Worm (Caenorhabditis elegans) whole organism, L1 larva: ENCODE data around the gene C04E6.7.

Experiments
- C04F5.9 ChIP-seq: sonication (generic microtip); optimal IDR thresholded peaks from 2 replicates; lab custom pipeline; 2016; ENCODE audit warnings: missing genetic modification characterization, missing compliant biosample characterization
- C16A3.4 ChIP-seq: fragments of 150-350 bp; optimal IDR thresholded peaks from 2 replicates; lab custom pipeline; 2014; ENCODE audit warnings: missing biosample characterization, missing genetic modification characterization
- F16B12.6 ChIP-seq: fragments of 150-350 bp; optimal IDR thresholded peaks from 2 replicates; lab custom pipeline; 2014; ENCODE audit warnings: missing biosample characterization, missing genetic modification characterization
- alr-1 ChIP-seq: fragments of 200-800 bp; sonication (Bioruptor generic); optimal IDR thresholded peaks from 2 replicates; lab custom pipeline; 2018; ENCODE audit warnings: borderline replicate concordance, mild to moderate bottlenecking, missing genetic modification characterization, missing compliant biosample characterization
- aly-2 ChIP-seq: fragments of 150-350 bp; optimal IDR thresholded peaks from 2 replicates; lab custom pipeline; 2014; ENCODE audit warnings: missing biosample characterization, missing genetic modification characterization
- ama-1 ChIP-seq: fragments of 150-350 bp; optimal IDR thresholded peaks from 2 replicates; lab custom pipeline; 2014
- blmp-1 ChIP-seq: fragments of 150-350 bp; optimal IDR thresholded peaks from 2 replicates; lab custom pipeline; 2014; ENCODE audit warnings: missing biosample characterization, missing genetic modification characterization
- ceh-8 ChIP-seq: fragments of 200-800 bp; sonication (Bioruptor generic); optimal IDR thresholded peaks from 2 replicates; lab custom pipeline; 2018; ENCODE audit warnings: mild to moderate bottlenecking, missing genetic modification characterization, moderate library complexity, missing compliant biosample characterization
- ceh-88 ChIP-seq: fragments of 200-800 bp; sonication (Bioruptor generic); IDR thresholded peaks from 2 replicates; pipeline ENCODE4 v1.3.6; 2022; ENCODE audit warnings: missing genetic modification characterization, missing compliant biosample characterization
- ces-1 ChIP-seq: fragments of 150-350 bp; optimal IDR thresholded peaks from 2 replicates; lab custom pipeline; 2014; ENCODE audit warnings: missing biosample characterization, missing genetic modification reagents, missing genetic modification characterization
- dpl-1 ChIP-seq, 3 experiments: fragments of 150-350 bp in 2 of 3; sonication (generic microtip) in 1 of 3; optimal IDR thresholded peaks; 2 replicates each; lab custom pipeline; 2014 to 2017; ENCODE audit warnings: missing biosample characterization in 3 of 3, missing genetic modification characterization in 3 of 3, missing genetic modification reagents in 3 of 3
- dsc-1 ChIP-seq: sonication (generic microtip); optimal IDR thresholded peaks from 2 replicates; lab custom pipeline; 2016; ENCODE audit warnings: mild to moderate bottlenecking, missing genetic modification characterization, missing compliant biosample characterization
- efl-1 ChIP-seq, 4 experiments: fragments of 150-350 bp; optimal IDR thresholded peaks in 3 of 4; peaks in 1 of 4; 1 replicate in 1 of 4; 2 replicates in 3 of 4; lab custom pipeline; 2014; ENCODE audit warnings: missing biosample characterization in 2 of 4, missing genetic modification characterization in 2 of 4, missing genetic modification reagents in 2 of 4
- elt-2 ChIP-seq: sonication (generic microtip); optimal IDR thresholded peaks from 2 replicates; lab custom pipeline; 2016; ENCODE audit warnings: missing genetic modification characterization, mild to moderate bottlenecking, inconsistent platforms, missing compliant biosample characterization, missing genetic modification reagents
- fkh-8 ChIP-seq: sonication (generic microtip); optimal IDR thresholded peaks from 2 replicates; lab custom pipeline; 2016; ENCODE audit warnings: mild to moderate bottlenecking, missing genetic modification characterization, missing compliant biosample characterization
- grh-1 ChIP-seq: fragments of 200-800 bp; sonication (Bioruptor generic); IDR thresholded peaks from 2 replicates; pipeline ENCODE4 v1.3.6; 2022; ENCODE audit warnings: missing genetic modification reagents, missing genetic modification characterization, missing compliant biosample characterization
- hlh-4 ChIP-seq: sonication (generic microtip); optimal IDR thresholded peaks from 2 replicates; lab custom pipeline; 2016; ENCODE audit warnings: mild to moderate bottlenecking, missing genetic modification characterization, missing compliant biosample characterization
- hpl-2 ChIP-seq: fragments of 150-350 bp; optimal IDR thresholded peaks from 2 replicates; lab custom pipeline; 2014; ENCODE audit warnings: missing biosample characterization, missing genetic modification reagents, missing genetic modification characterization
- lin-13 ChIP-seq: fragments of 150-350 bp; optimal IDR thresholded peaks from 2 replicates; lab custom pipeline; 2014; ENCODE audit warnings: missing biosample characterization, missing genetic modification reagents, missing genetic modification characterization
- lin-35 ChIP-seq, 2 experiments: fragments of 150-350 bp; optimal IDR thresholded peaks; 2 replicates each; lab custom pipeline; 2014; ENCODE audit warnings: missing biosample characterization in 2 of 2, missing genetic modification characterization in 2 of 2, missing genetic modification reagents in 2 of 2
- lin-39 ChIP-seq: fragments of 150-350 bp; optimal IDR thresholded peaks from 2 replicates; lab custom pipeline; 2014; ENCODE audit warnings: missing biosample characterization, missing genetic modification reagents, missing genetic modification characterization
- lir-3 ChIP-seq: sonication (generic microtip); optimal IDR thresholded peaks from 2 replicates; lab custom pipeline; 2016; ENCODE audit warnings: mild to moderate bottlenecking, missing genetic modification characterization, moderate library complexity, missing compliant biosample characterization; ENCODE audit not compliant: poor library complexity
- lsy-2 ChIP-seq, 2 experiments: fragments of 150-350 bp; optimal IDR thresholded peaks; 2 replicates each; lab custom pipeline; 2014; ENCODE audit warnings: missing biosample characterization in 2 of 2, missing genetic modification characterization in 2 of 2
- mab-9 ChIP-seq: fragments of 200-800 bp; sonication (Bioruptor generic); IDR thresholded peaks from 2 replicates; pipeline ENCODE4 v1.3.6; 2022; ENCODE audit warnings: missing genetic modification reagents, missing genetic modification characterization, missing compliant biosample characterization
- mdl-1 ChIP-seq, 2 experiments: fragments of 150-350 bp; optimal IDR thresholded peaks; 2 replicates each; lab custom pipeline; 2014 to 2017; ENCODE audit warnings: missing biosample characterization in 2 of 2, missing genetic modification characterization in 2 of 2, inconsistent platforms in 1 of 2
- mep-1 ChIP-seq: fragments of 150-350 bp; optimal IDR thresholded peaks from 2 replicates; lab custom pipeline; 2014; ENCODE audit warnings: missing biosample characterization, missing genetic modification characterization
- nhr-11 ChIP-seq: fragments of 150-350 bp; optimal IDR thresholded peaks from 2 replicates; lab custom pipeline; 2014; ENCODE audit warnings: missing biosample characterization, missing genetic modification characterization
- nhr-12 ChIP-seq: sonication (generic microtip); optimal IDR thresholded peaks from 2 replicates; lab custom pipeline; 2017; ENCODE audit warnings: missing biosample characterization, missing genetic modification characterization
- nhr-19 ChIP-seq: fragments of 200-800 bp; sonication (Bioruptor generic); conservative IDR thresholded peaks from 2 replicates; pipeline ENCODE4 v1.3.6; 2022; ENCODE audit warnings: missing genetic modification characterization, missing compliant biosample characterization
- nhr-20 ChIP-seq: sonication (generic microtip); optimal IDR thresholded peaks from 2 replicates; lab custom pipeline; 2016; ENCODE audit warnings: mild to moderate bottlenecking, missing genetic modification characterization, missing compliant biosample characterization
- nhr-47 ChIP-seq: sonication (generic microtip); optimal IDR thresholded peaks from 2 replicates; lab custom pipeline; 2016; ENCODE audit warnings: mild to moderate bottlenecking, missing genetic modification characterization, moderate library complexity, missing compliant biosample characterization
- nhr-71 ChIP-seq: sonication (generic microtip); optimal IDR thresholded peaks from 2 replicates; lab custom pipeline; 2016; ENCODE audit warnings: mild to moderate bottlenecking, missing genetic modification characterization, moderate library complexity, missing compliant biosample characterization
- nhr-76 ChIP-seq: sonication (generic microtip); optimal IDR thresholded peaks from 2 replicates; lab custom pipeline; 2017; ENCODE audit warnings: missing biosample characterization, missing genetic modification characterization
- nhr-85 ChIP-seq: sonication (generic microtip); peaks from one replicate; lab custom pipeline; 2016; ENCODE audit warnings: missing genetic modification characterization, inconsistent platforms, missing compliant biosample characterization
- pag-3 ChIP-seq: sonication (generic microtip); optimal IDR thresholded peaks from 2 replicates; lab custom pipeline; 2017; ENCODE audit warnings: missing genetic modification characterization, mild to moderate bottlenecking, missing compliant biosample characterization, antibody characterized with exemption, borderline replicate concordance; ENCODE audit not compliant: insufficient read depth
- pax-3 ChIP-seq: fragments of 200-800 bp; sonication (Bioruptor generic); optimal IDR thresholded peaks from 2 replicates; lab custom pipeline; 2018; ENCODE audit warnings: mild to moderate bottlenecking, missing genetic modification characterization, moderate library complexity, missing compliant biosample characterization
- rnt-1 ChIP-seq: sonication (generic microtip); optimal IDR thresholded peaks from 2 replicates; lab custom pipeline; 2016; ENCODE audit warnings: mild to moderate bottlenecking, missing genetic modification characterization, moderate library complexity, missing compliant biosample characterization
- skn-1 ChIP-seq: fragments of 150-350 bp; optimal IDR thresholded peaks from 2 replicates; lab custom pipeline; 2014; ENCODE audit warnings: missing biosample characterization, missing genetic modification characterization
- snpc-4 ChIP-seq: fragments of 150-350 bp; optimal IDR thresholded peaks from 2 replicates; lab custom pipeline; 2014; ENCODE audit warnings: missing biosample characterization, missing genetic modification characterization
- snu-23 ChIP-seq: sonication (generic microtip); optimal IDR thresholded peaks from 2 replicates; lab custom pipeline; 2016; ENCODE audit warnings: missing genetic modification characterization, missing compliant biosample characterization
- sptf-1 ChIP-seq: fragments of 150-350 bp; optimal IDR thresholded peaks from 2 replicates; lab custom pipeline; 2014; ENCODE audit warnings: missing biosample characterization, missing genetic modification characterization
- sup-37 ChIP-seq: fragments of 200-800 bp; sonication (Bioruptor generic); optimal IDR thresholded peaks from 2 replicates; lab custom pipeline; 2018; ENCODE audit warnings: mild to moderate bottlenecking, missing genetic modification characterization, missing compliant biosample characterization
- swsn-7 ChIP-seq: sonication (generic microtip); optimal IDR thresholded peaks from 2 replicates; lab custom pipeline; 2016; ENCODE audit warnings: missing genetic modification characterization, missing compliant biosample characterization
- tbx-2 ChIP-seq: sonication (generic microtip); optimal IDR thresholded peaks from 2 replicates; lab custom pipeline; 2016; ENCODE audit warnings: missing genetic modification characterization, missing compliant biosample characterization
- unc-130 ChIP-seq: fragments of 150-350 bp; optimal IDR thresholded peaks from 2 replicates; lab custom pipeline; 2017; ENCODE audit warnings: missing biosample characterization, missing genetic modification characterization, inconsistent platforms
- unc-62 ChIP-seq: fragments of 150-350 bp; optimal IDR thresholded peaks from 2 replicates; lab custom pipeline; 2014; ENCODE audit warnings: missing biosample characterization, missing genetic modification reagents, missing genetic modification characterization
- unc-86 ChIP-seq: sonication (generic microtip); optimal IDR thresholded peaks from 2 replicates; lab custom pipeline; 2016; ENCODE audit warnings: missing genetic modification characterization, missing compliant biosample characterization
- vab-15 ChIP-seq: sonication (generic microtip); optimal IDR thresholded peaks from 2 replicates; lab custom pipeline; 2017; ENCODE audit warnings: missing genotype, mild to moderate bottlenecking, missing genetic modification characterization, missing compliant biosample characterization
- xbp-1 ChIP-seq: sonication (generic microtip); optimal IDR thresholded peaks from 2 replicates; lab custom pipeline; 2016; ENCODE audit warnings: missing genetic modification characterization, missing compliant biosample characterization
- zip-4 ChIP-seq: fragments of 200-800 bp; sonication (Bioruptor generic); optimal IDR thresholded peaks from 2 replicates; lab custom pipeline; 2018; ENCODE audit warnings: mild to moderate bottlenecking, missing genetic modification characterization, moderate library complexity, missing compliant biosample characterization
- ztf-11 ChIP-seq, 2 experiments: sonication (generic microtip); optimal IDR thresholded peaks; 2 replicates each; lab custom pipeline; 2016 to 2017; ENCODE audit warnings: missing genetic modification characterization in 2 of 2, missing biosample characterization in 1 of 2, missing compliant biosample characterization in 1 of 2
- ztf-4 ChIP-seq: fragments of 150-350 bp; optimal IDR thresholded peaks from 2 replicates; lab custom pipeline; 2014; ENCODE audit warnings: missing biosample characterization, missing genetic modification characterization

The C04E6.7 gene

DNA sequence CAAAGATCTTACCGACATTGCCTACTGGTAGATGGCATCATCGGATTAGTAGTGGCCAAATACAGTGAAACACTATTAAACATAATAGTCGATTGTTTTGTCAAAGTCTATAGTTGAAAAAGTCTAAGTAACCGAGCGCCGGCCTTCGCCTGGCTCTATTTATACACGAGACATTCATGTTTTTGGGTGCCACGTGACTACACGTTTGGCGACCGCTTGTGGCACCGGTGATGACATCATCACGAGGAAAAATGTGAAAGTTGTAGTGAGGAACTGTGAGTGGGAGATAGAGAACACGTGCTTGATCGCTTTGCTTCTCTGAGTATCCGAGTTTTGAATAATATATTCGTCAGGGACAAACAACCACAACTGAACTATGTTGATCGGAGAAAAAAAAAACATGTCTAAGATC is 48.8 kb upstream of the C04E6.7 start:
- TF ChIP-seq C04F5.9 (tag; lab: Kevin White, UChicago): peak; percentile 66
- no peak for TF ChIP-seq vab-15
- peak; percentile 78 for TF ChIP-seq mep-1
- peak; percentile 58 for TF ChIP-seq swsn-7 (tag; lab: Kevin White, UChicago)
- TF ChIP-seq rnt-1 (tag; lab: Kevin White, UChicago): peak; percentile 80
- TF ChIP-seq nhr-12 (tag; lab: Kevin White, UChicago): no peak
- no peak for TF ChIP-seq sptf-1 (tag; lab: Kevin White, UChicago)
- TF ChIP-seq dsc-1 (tag; lab: Kevin White, UChicago): peak; percentile 31
- TF ChIP-seq lir-3 (tag; lab: Kevin White, UChicago): peak; percentile 86
- TF ChIP-seq ceh-88 (GFP tag; lab: Robert Waterston, UW): no peak; the same call in 1 of the 2 replicates
- peak; percentile 99 for TF ChIP-seq nhr-85 (tag; lab: Kevin White, UChicago)
- peak; percentile 98 for TF ChIP-seq nhr-20 (tag; lab: Kevin White, UChicago)
- TF ChIP-seq blmp-1 (tag; lab: Kevin White, UChicago): peak; percentile 92
- TF ChIP-seq skn-1 (tag; lab: Kevin White, UChicago): peak; percentile 87
- peak; percentile 59 for TF ChIP-seq ceh-8 (GFP tag; lab: Kevin White, UChicago)
- peak; percentile 64 for TF ChIP-seq C16A3.4 (tag; lab: Kevin White, UChicago)
- TF ChIP-seq hlh-4 (tag; lab: Kevin White, UChicago): no peak
- TF ChIP-seq grh-1 (GFP tag; lab: Robert Waterston, UW): peak; percentile 79
- peak; percentile 78 for TF ChIP-seq xbp-1 (tag; lab: Kevin White, UChicago)
- peak; percentile 52 to 89 for TF ChIP-seq lin-35 (GFP tag; optimal IDR thresholded peaks at IDR 0.05; lab: Kevin White, UChicago)
- TF ChIP-seq ama-1: peak; percentile 66
- peak; percentile 56 to 77 for TF ChIP-seq lsy-2 (tag; optimal IDR thresholded peaks at IDR 0.05; lab: Kevin White, UChicago)
- peak; percentile 13 for TF ChIP-seq lin-39 (tag; lab: Kevin White, UChicago)
- TF ChIP-seq nhr-11 (tag; lab: Kevin White, UChicago): peak; percentile 44
- peak; percentile 89 for TF ChIP-seq ztf-4 (tag; lab: Kevin White, UChicago)
- TF ChIP-seq aly-2 (tag; lab: Kevin White, UChicago): no peak
- TF ChIP-seq nhr-19 (GFP tag; lab: Robert Waterston, UW): peak; percentile 92
- no peak for TF ChIP-seq unc-62
- peak; percentile 63 for TF ChIP-seq mab-9 (GFP tag; lab: Robert Waterston, UW)
- TF ChIP-seq fkh-8 (tag; lab: Kevin White, UChicago): no peak
- peak; percentile 81 for TF ChIP-seq tbx-2
- no peak for TF ChIP-seq sup-37 (GFP tag; lab: Kevin White, UChicago)
- peak; percentile 79 for TF ChIP-seq nhr-47 (tag; lab: Kevin White, UChicago)
- TF ChIP-seq dpl-1 (GFP tag; optimal IDR thresholded peaks at IDR 0.05; lab: Kevin White, UChicago): peak; percentile 44 to 62 (median 55)
- TF ChIP-seq nhr-71 (tag; lab: Kevin White, UChicago): peak; percentile 97
- TF ChIP-seq snpc-4 (tag; lab: Kevin White, UChicago): peak; percentile 68
- peak; percentile 93 for TF ChIP-seq unc-130 (tag; lab: Kevin White, UChicago)
- peak; percentile 61 for TF ChIP-seq lin-13
- peak; percentile 5 for TF ChIP-seq zip-4
- TF ChIP-seq efl-1 (optimal IDR thresholded peaks at IDR 0.05; lab: Kevin White, UChicago): peak; percentile 30 to 34
- TF ChIP-seq efl-1 (GFP tag; optimal IDR thresholded peaks at IDR 0.05 in 1 of 2; lab: Kevin White, UChicago): peak; percentile 41 to 97
- TF ChIP-seq alr-1 (tag; lab: Kevin White, UChicago): no peak
- TF ChIP-seq F16B12.6 (tag; lab: Kevin White, UChicago): no peak
- peak; percentile 67 for TF ChIP-seq pax-3
- TF ChIP-seq ztf-11 (tag; optimal IDR thresholded peaks at IDR 0.05; lab: Kevin White, UChicago): peak in 1 of 2 experiments; percentile 2
- peak; percentile 67 for TF ChIP-seq pag-3 (tag; lab: Kevin White, UChicago)
- TF ChIP-seq unc-86: no peak
- peak; percentile 91 for TF ChIP-seq snu-23 (GFP tag; lab: Kevin White, UChicago)
- TF ChIP-seq ces-1 (GFP tag; lab: Kevin White, UChicago): no peak
- TF ChIP-seq mdl-1 (tag; optimal IDR thresholded peaks at IDR 0.05; lab: Kevin White, UChicago): peak in 1 of 2 experiments; percentile 99
- peak; percentile 55 for TF ChIP-seq hpl-2 (GFP tag; lab: Kevin White, UChicago)
- TF ChIP-seq nhr-76 (tag; lab: Kevin White, UChicago): no peak
- TF ChIP-seq elt-2 (tag; lab: Kevin White, UChicago): peak; percentile 59
